Worm (Caenorhabditis elegans) whole organism, late embryonic: ENCODE measurements around the gene col-38.

Experiments used
- F13H6.1 ChIP-seq: sonication (generic microtip); optimal IDR thresholded peaks from 2 replicates; lab custom pipeline; 2016; ENCODE audit warnings: missing genetic modification characterization, missing compliant biosample characterization
- ama-1 ChIP-seq: fragments of 150-350 bp; optimal IDR thresholded peaks from 2 replicates; lab custom pipeline; 2014
- ceh-24 ChIP-seq: sonication (generic microtip); optimal IDR thresholded peaks from 2 replicates; lab custom pipeline; 2016; ENCODE audit warnings: mild to moderate bottlenecking, missing genetic modification characterization, missing compliant biosample characterization
- dve-1 ChIP-seq: sonication (generic microtip); optimal IDR thresholded peaks from 2 replicates; lab custom pipeline; 2017; ENCODE audit warnings: antibody characterized with exemption, mild to moderate bottlenecking, missing genetic modification characterization, missing compliant biosample characterization
- eyg-1 ChIP-seq: sonication (generic microtip); optimal IDR thresholded peaks from 2 replicates; lab custom pipeline; 2016; ENCODE audit warnings: missing genotype, missing genetic modification characterization, missing compliant biosample characterization
- gmeb-2 ChIP-seq: sonication (generic microtip); optimal IDR thresholded peaks from 2 replicates; lab custom pipeline; 2016; ENCODE audit warnings: missing genetic modification characterization, inconsistent platforms, missing compliant biosample characterization
- nfya-1 ChIP-seq: sonication (generic microtip); optimal IDR thresholded peaks from 2 replicates; lab custom pipeline; 2017; ENCODE audit warnings: missing genetic modification characterization, mild to moderate bottlenecking, missing compliant biosample characterization, antibody characterized with exemption, moderate library complexity
- npax-4 ChIP-seq: sonication (generic microtip); optimal IDR thresholded peaks from 2 replicates; lab custom pipeline; 2016; ENCODE audit warnings: missing genetic modification characterization, missing compliant biosample characterization
- pax-1 ChIP-seq: fragments of 150-350 bp; optimal IDR thresholded peaks from 2 replicates; lab custom pipeline; 2014; ENCODE audit warnings: missing biosample characterization, missing genetic modification characterization
- pqm-1 ChIP-seq: sonication (generic microtip); optimal IDR thresholded peaks from 2 replicates; lab custom pipeline; 2016; ENCODE audit warnings: missing genetic modification characterization, missing compliant biosample characterization
- syd-9 ChIP-seq: sonication (generic microtip); optimal IDR thresholded peaks from 2 replicates; lab custom pipeline; 2016; ENCODE audit warnings: mild to moderate bottlenecking, missing genetic modification characterization, moderate library complexity, missing compliant biosample characterization

DNA sequence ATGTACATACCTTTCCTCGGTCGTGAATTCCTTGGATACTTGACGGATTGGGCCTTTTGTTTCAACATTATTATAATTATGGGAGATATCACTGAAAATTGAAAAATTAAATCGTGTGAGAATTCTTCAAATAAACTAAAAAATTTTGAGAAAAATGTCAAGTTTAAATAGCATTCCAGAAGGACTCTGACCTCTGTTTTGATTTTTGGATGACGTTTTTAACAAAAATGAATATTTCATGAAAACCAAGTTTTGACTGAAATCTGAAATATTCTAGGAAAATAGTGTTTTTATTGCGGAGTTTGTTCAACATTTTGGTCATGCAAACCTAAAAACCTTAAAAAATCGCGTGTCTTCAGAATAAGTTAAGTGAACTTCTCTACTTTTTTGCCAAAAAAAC lies 12.7 kb downstream of the col-38 start, which contains the start of gene glb-27:
- TF ChIP-seq syd-9 (tag; lab: Kevin White, UChicago) (no peak), dve-1 (tag; lab: Kevin White, UChicago) (no peak), F13H6.1 (tag; lab: Kevin White, UChicago) (no peak), ceh-24 (tag; lab: Kevin White, UChicago) (no peak), gmeb-2 (tag; lab: Kevin White, UChicago) (no peak), eyg-1 (tag; lab: Kevin White, UChicago) (no peak), pax-1 (tag; lab: Kevin White, UChicago) (no peak), pqm-1 (tag; lab: Kevin White, UChicago) (no peak), ama-1 (lab: Kevin White, UChicago) (no peak), npax-4 (tag; lab: Kevin White, UChicago) (no peak), nfya-1 (no peak)
